Fruit fly (Drosophila melanogaster) whole organism, prepupa: ENCODE data around the gene Kyat.

Experiments
- Blimp-1 ChIP-seq: fragments of 200-800 bp; sonication (Bioruptor generic); optimal IDR thresholded peaks from 3 replicates; lab custom pipeline; 2017; ENCODE audit warnings: missing biosample characterization, missing genetic modification characterization, mild to moderate bottlenecking, moderate library complexity, missing genetic modification reagents
- CG10631 ChIP-seq: fragments of 200-800 bp; sonication (Bioruptor generic); optimal IDR thresholded peaks from 2 replicates; lab custom pipeline; 2016; ENCODE audit warnings: missing biosample characterization, missing genetic modification characterization
- CG10669 ChIP-seq: fragments of 200-800 bp; sonication (Bioruptor generic); optimal IDR thresholded peaks from 3 replicates; lab custom pipeline; 2018; ENCODE audit warnings: missing biosample characterization, mild to moderate bottlenecking, missing genetic modification characterization, moderate library complexity
- CG11762 ChIP-seq: fragments of 200-800 bp; sonication (Bioruptor generic); optimal IDR thresholded peaks from 3 replicates; lab custom pipeline; 2016; ENCODE audit warnings: missing biosample characterization, missing genetic modification characterization; ENCODE audit not compliant: insufficient read depth
- CG15336 ChIP-seq: fragments of 200-800 bp; sonication (Bioruptor generic); IDR thresholded peaks from 2 replicates; pipeline ENCODE4 v1.3.6; 2022; ENCODE audit warnings: missing biosample characterization, missing genetic modification characterization
- CG1621 ChIP-seq: fragments of 200-800 bp; sonication (Bioruptor generic); optimal IDR thresholded peaks from 3 replicates; lab custom pipeline; 2018; ENCODE audit warnings: missing biosample characterization, mild to moderate bottlenecking, missing genetic modification characterization
- CG3032 ChIP-seq: fragments of 200-800 bp; optimal IDR thresholded peaks from 2 replicates; lab custom pipeline; 2019; ENCODE audit warnings: missing biosample characterization, mild to moderate bottlenecking, missing genetic modification characterization, moderate library complexity
- CG32006 ChIP-seq: fragments of 200-800 bp; sonication (Bioruptor generic); optimal IDR thresholded peaks from 3 replicates; lab custom pipeline; 2017; ENCODE audit warnings: missing biosample characterization, mild to moderate bottlenecking, missing genetic modification characterization
- CG3919 ChIP-seq: fragments of 200-800 bp; sonication (Bioruptor generic); optimal IDR thresholded peaks from 3 replicates; lab custom pipeline; 2016; ENCODE audit warnings: missing biosample characterization, missing genetic modification characterization
- CG6163 ChIP-seq: fragments of 200-800 bp; sonication (Bioruptor generic); IDR thresholded peaks from 3 replicates; pipeline ENCODE4 v1.3.6; 2022; ENCODE audit warnings: missing biosample characterization, missing genetic modification characterization
- CG6276 ChIP-seq: fragments of 200-800 bp; sonication (Bioruptor generic); optimal IDR thresholded peaks from 2 replicates; lab custom pipeline; 2017; ENCODE audit warnings: missing biosample characterization, mild to moderate bottlenecking, missing genetic modification characterization
- CG6792 ChIP-seq: fragments of 200-800 bp; sonication (Bioruptor generic); optimal IDR thresholded peaks from 3 replicates; lab custom pipeline; 2016; ENCODE audit warnings: missing biosample characterization, missing genetic modification characterization
- CG6808 ChIP-seq: fragments of 200-800 bp; sonication (Bioruptor generic); optimal IDR thresholded peaks from 3 replicates; lab custom pipeline; 2017; ENCODE audit warnings: missing biosample characterization, missing genetic modification characterization, mild to moderate bottlenecking, moderate library complexity, missing genetic modification reagents
- CG6854 ChIP-seq: fragments of 200-800 bp; sonication (Bioruptor generic); optimal IDR thresholded peaks from 2 replicates; lab custom pipeline; 2017; ENCODE audit warnings: missing biosample characterization, mild to moderate bottlenecking, missing genetic modification characterization
- CG8319 ChIP-seq: fragments of 200-800 bp; sonication (Bioruptor generic); optimal IDR thresholded peaks from 3 replicates; lab custom pipeline; 2016; ENCODE audit warnings: missing biosample characterization, missing genetic modification characterization
- Eip78C ChIP-seq: fragments of 200-800 bp; sonication (Bioruptor generic); peaks from one replicate; lab custom pipeline; 2016; ENCODE audit warnings: missing biosample characterization, missing genetic modification characterization
- Eip93F ChIP-seq: fragments of 200-800 bp; sonication (Bioruptor generic); optimal IDR thresholded peaks from 2 replicates; lab custom pipeline; 2016; ENCODE audit warnings: missing biosample characterization, mild to moderate bottlenecking, missing genetic modification characterization
- Ets21C ChIP-seq: fragments of 200-800 bp; sonication (Bioruptor generic); optimal IDR thresholded peaks from 3 replicates; lab custom pipeline; 2016; ENCODE audit warnings: missing biosample characterization, missing genetic modification characterization
- Ets96B ChIP-seq: fragments of 200-800 bp; optimal IDR thresholded peaks from 2 replicates; lab custom pipeline; 2019; ENCODE audit warnings: missing biosample characterization, mild to moderate bottlenecking, missing genetic modification characterization, moderate library complexity
- Gug ChIP-seq: fragments of 200-800 bp; sonication (Bioruptor generic); IDR thresholded peaks from 2 replicates; pipeline ENCODE4 v1.3.6; 2022; ENCODE audit warnings: missing biosample characterization, missing genetic modification characterization
- Lpt ChIP-seq: fragments of 200-800 bp; sonication (Bioruptor generic); optimal IDR thresholded peaks from 3 replicates; lab custom pipeline; 2016; ENCODE audit warnings: missing biosample characterization, missing genetic modification characterization
- Met ChIP-seq: fragments of 200-800 bp; sonication (Bioruptor generic); optimal IDR thresholded peaks from 3 replicates; lab custom pipeline; 2016; ENCODE audit warnings: missing biosample characterization, missing genetic modification characterization
- OdsH ChIP-seq: fragments of 200-800 bp; sonication (Bioruptor generic); optimal IDR thresholded peaks from 3 replicates; lab custom pipeline; 2016; ENCODE audit warnings: missing biosample characterization, missing genetic modification characterization
- Sox102F ChIP-seq: fragments of 200-800 bp; sonication (Bioruptor generic); optimal IDR thresholded peaks from 2 replicates; lab custom pipeline; 2016; ENCODE audit warnings: missing biosample characterization, mild to moderate bottlenecking, missing genetic modification characterization
- Sox14 ChIP-seq: fragments of 200-800 bp; sonication (Bioruptor generic); optimal IDR thresholded peaks from 3 replicates; lab custom pipeline; 2016; ENCODE audit warnings: missing biosample characterization, missing genetic modification characterization
- Sox15 ChIP-seq: fragments of 200-800 bp; sonication (Bioruptor generic); optimal IDR thresholded peaks from 3 replicates; lab custom pipeline; 2016; ENCODE audit warnings: missing biosample characterization, missing genetic modification characterization
- acj6 ChIP-seq: fragments of 200-800 bp; sonication (Bioruptor generic); optimal IDR thresholded peaks from 3 replicates; lab custom pipeline; 2016; ENCODE audit warnings: missing biosample characterization, missing genetic modification characterization
- cyc ChIP-seq: fragments of 200-800 bp; sonication (Bioruptor generic); optimal IDR thresholded peaks from 3 replicates; lab custom pipeline; 2016; ENCODE audit warnings: missing biosample characterization, missing genetic modification characterization
- dac ChIP-seq: fragments of 200-800 bp; sonication (Bioruptor generic); optimal IDR thresholded peaks from 2 replicates; lab custom pipeline; 2017; ENCODE audit warnings: missing biosample characterization, mild to moderate bottlenecking, missing genetic modification characterization
- dsx ChIP-seq: fragments of 200-800 bp; optimal IDR thresholded peaks from 3 replicates; lab custom pipeline; 2019; ENCODE audit warnings: missing biosample characterization, mild to moderate bottlenecking, missing genetic modification characterization, moderate library complexity; ENCODE audit not compliant: poor library complexity, severe bottlenecking
- eg ChIP-seq: fragments of 200-800 bp; sonication (Bioruptor generic); IDR thresholded peaks from 3 replicates; pipeline ENCODE4 v1.3.6; 2022; ENCODE audit warnings: missing biosample characterization, missing genetic modification characterization
- esn ChIP-seq: fragments of 200-800 bp; sonication (Bioruptor generic); optimal IDR thresholded peaks from 2 replicates; lab custom pipeline; 2016; ENCODE audit warnings: missing biosample characterization, mild to moderate bottlenecking, missing genetic modification characterization, moderate library complexity
- fkh ChIP-seq: fragments of 200-800 bp; sonication (Bioruptor generic); optimal IDR thresholded peaks from 3 replicates; lab custom pipeline; 2017; ENCODE audit warnings: missing biosample characterization, mild to moderate bottlenecking, missing genetic modification characterization, moderate library complexity
- net ChIP-seq: fragments of 200-800 bp; sonication (Bioruptor generic); optimal IDR thresholded peaks from 3 replicates; lab custom pipeline; 2016; ENCODE audit warnings: missing biosample characterization, missing genetic modification characterization
- pdm3 ChIP-seq: fragments of 200-800 bp; sonication (Bioruptor generic); optimal IDR thresholded peaks from 3 replicates; lab custom pipeline; 2016; ENCODE audit warnings: missing biosample characterization, missing genetic modification characterization
- salr ChIP-seq, 2 experiments: fragments of 200-800 bp; sonication (Bioruptor generic); optimal IDR thresholded peaks; 3 replicates each; lab custom pipeline; 2016 to 2018; ENCODE audit warnings: missing biosample characterization in 2 of 2, missing genetic modification characterization in 2 of 2, mild to moderate bottlenecking in 1 of 2
- spab ChIP-seq: fragments of 200-800 bp; sonication (Bioruptor generic); optimal IDR thresholded peaks from 2 replicates; lab custom pipeline; 2017; ENCODE audit warnings: missing biosample characterization, mild to moderate bottlenecking, missing genetic modification characterization, missing genetic modification reagents
- ss ChIP-seq, 2 experiments: fragments of 200-800 bp; sonication (Bioruptor generic); optimal IDR thresholded peaks; 2 replicates in 1 of 2; 3 replicates in 1 of 2; lab custom pipeline; 2017 to 2018; ENCODE audit warnings: mild to moderate bottlenecking in 2 of 2, missing biosample characterization in 2 of 2, missing genetic modification characterization in 2 of 2, moderate library complexity in 1 of 2
- svp ChIP-seq: fragments of 200-800 bp; sonication (Bioruptor generic); peaks from one replicate; lab custom pipeline; 2016; ENCODE audit warnings: missing biosample characterization, missing genetic modification characterization
- vri ChIP-seq: fragments of 200-800 bp; sonication (Bioruptor generic); optimal IDR thresholded peaks from 3 replicates; lab custom pipeline; 2016; ENCODE audit warnings: missing biosample characterization, mild to moderate bottlenecking, missing genetic modification characterization

Kyat gene

dm6 chr3R:11822266-11822665 lies at the start of gene Kyat:
TSS of gene Kyat (minus strand) at chr3R:11822493.
- TF ChIP-seq CG8319 (GFP tag; lab: Kevin White, UChicago) = peak; percentile 99
- no peak for TF ChIP-seq pdm3 (GFP tag; lab: Kevin White, UChicago)
- TF ChIP-seq Ets96B (tag; lab: Kevin White, UChicago) = no peak
- peak; percentile 2 for TF ChIP-seq CG3032 (tag; lab: Kevin White, UChicago)
- TF ChIP-seq Sox15 = no peak
- TF ChIP-seq fkh (GFP tag; lab: Kevin White, UChicago) = peak; percentile 95
- TF ChIP-seq esn (GFP tag; lab: Kevin White, UChicago) = peak; percentile 22
- peak; percentile 35 for TF ChIP-seq Eip78C (GFP tag; lab: Kevin White, UChicago)
- TF ChIP-seq dsx (GFP tag; lab: Kevin White, UChicago) = peak; percentile 56
- peak; percentile 93 for TF ChIP-seq svp
- TF ChIP-seq Lpt (GFP tag; lab: Kevin White, UChicago) = no peak

DNA sequence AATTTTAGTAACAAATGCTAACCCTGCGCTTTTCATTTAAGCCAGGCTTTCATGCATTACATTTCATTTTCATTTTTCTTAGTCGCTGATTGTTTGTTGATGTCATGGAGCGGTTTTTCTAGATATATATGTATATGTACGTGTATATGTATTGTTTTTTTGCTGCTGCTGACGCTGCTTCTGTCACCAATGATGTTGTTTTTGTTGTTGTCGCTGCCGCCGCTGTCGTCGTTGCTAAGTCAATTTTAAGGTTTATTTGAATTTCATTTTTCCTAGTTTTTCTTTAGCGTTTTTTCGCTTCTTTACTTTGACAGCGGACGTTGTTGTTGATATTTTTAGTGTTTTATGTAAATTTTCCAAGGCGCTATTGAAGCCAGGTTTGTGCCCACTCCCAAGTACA lies 47.8 kb upstream of the Kyat start:
- TF ChIP-seq Lpt (GFP tag; lab: Kevin White, UChicago) = no peak
- peak; percentile 17 for TF ChIP-seq fkh (GFP tag; lab: Kevin White, UChicago)
- no peak for TF ChIP-seq Ets21C (GFP tag; lab: Kevin White, UChicago)

dm6 chr3R:11869675-11870074 lies 47.4 kb upstream of the Kyat start:
- TF ChIP-seq dac = peak; percentile 8
- no peak for TF ChIP-seq Sox102F (GFP tag; lab: Kevin White, UChicago)
- TF ChIP-seq Blimp-1 (GFP tag; lab: Kevin White, UChicago) = peak; percentile 11
- peak; percentile 48 for TF ChIP-seq CG6276 (GFP tag; lab: Kevin White, UChicago)
- TF ChIP-seq CG3032 (tag; lab: Kevin White, UChicago) = peak; percentile 41
- peak; percentile 9 for TF ChIP-seq CG11762
- peak; percentile 56 for TF ChIP-seq eg (GFP tag; lab: Robert Waterston, UW)
- no peak for TF ChIP-seq vri (GFP tag; lab: Kevin White, UChicago)
- TF ChIP-seq CG6163 (GFP tag; lab: Robert Waterston, UW) = peak; percentile 64; the same call in 2 of the 3 replicates
- peak; percentile 34 for TF ChIP-seq spab
- peak; percentile 35 for TF ChIP-seq CG10669 (GFP tag; lab: Kevin White, UChicago)
- peak; percentile 18 for TF ChIP-seq cyc (GFP tag; lab: Kevin White, UChicago)
- peak; percentile 13 for TF ChIP-seq CG8319 (GFP tag; lab: Kevin White, UChicago)
- TF ChIP-seq net (GFP tag; lab: Kevin White, UChicago) = no peak
- peak; percentile 6 for TF ChIP-seq CG10631 (GFP tag; lab: Kevin White, UChicago)
- TF ChIP-seq Eip78C (GFP tag; lab: Kevin White, UChicago) = peak; percentile 29
- peak; percentile 26 for TF ChIP-seq CG6808 (GFP tag; lab: Kevin White, UChicago)
- TF ChIP-seq Ets96B (tag; lab: Kevin White, UChicago) = peak; percentile 64
- TF ChIP-seq svp = peak; percentile 73
- TF ChIP-seq Met (GFP tag; lab: Kevin White, UChicago) = no peak
- peak in 1 of 2 experiments; percentile 24 for TF ChIP-seq ss (GFP tag; optimal IDR thresholded peaks at IDR 0.05; lab: Kevin White, UChicago)
- no peak for TF ChIP-seq salr (GFP tag; optimal IDR thresholded peaks at IDR 0.05; lab: Kevin White, UChicago)
- TF ChIP-seq CG6792 (GFP tag; lab: Kevin White, UChicago) = no peak
- 0 out of 2 replicates have a peak, but pooled peaks have one; percentile 26 for TF ChIP-seq Gug (GFP tag; lab: Robert Waterston, UW)
- peak; percentile 62 for TF ChIP-seq CG3919 (GFP tag; lab: Kevin White, UChicago)

- peak; percentile 21 for TF ChIP-seq Sox102F (GFP tag; lab: Kevin White, UChicago)
- no peak for TF ChIP-seq vri (GFP tag; lab: Kevin White, UChicago)
- peak; percentile 48 for TF ChIP-seq Sox14 (GFP tag; lab: Kevin White, UChicago)
- TF ChIP-seq fkh (GFP tag; lab: Kevin White, UChicago) = peak; percentile 56
- TF ChIP-seq Gug (GFP tag; lab: Robert Waterston, UW) = peak; percentile 13; the same call in 1 of the 2 replicates
- TF ChIP-seq Eip78C (GFP tag; lab: Kevin White, UChicago) = peak; percentile 65
- TF ChIP-seq net (GFP tag; lab: Kevin White, UChicago) = peak; percentile 28
- no peak for TF ChIP-seq Eip93F (GFP tag; lab: Kevin White, UChicago)
- peak; percentile 64 for TF ChIP-seq eg (GFP tag; lab: Robert Waterston, UW)
- no peak for TF ChIP-seq salr (GFP tag; optimal IDR thresholded peaks at IDR 0.05; lab: Kevin White, UChicago)
- peak; percentile 16 for TF ChIP-seq esn (GFP tag; lab: Kevin White, UChicago)
- no peak for TF ChIP-seq OdsH (GFP tag; lab: Kevin White, UChicago)
- no peak for TF ChIP-seq acj6
- peak; percentile 2 for TF ChIP-seq CG10669 (GFP tag; lab: Kevin White, UChicago)
- no peak for TF ChIP-seq dac
- peak; percentile 55; the same call in 1 of the 3 replicates for TF ChIP-seq CG6163 (GFP tag; lab: Robert Waterston, UW)
- TF ChIP-seq CG32006 (GFP tag; lab: Kevin White, UChicago) = no peak
- peak; percentile 8 for TF ChIP-seq CG1621
- TF ChIP-seq CG15336 = peak; percentile 23; the same call in 1 of the 2 replicates
- peak; percentile 20 for TF ChIP-seq dsx (GFP tag; lab: Kevin White, UChicago)
- no peak for TF ChIP-seq CG6854
- peak; percentile 3 for TF ChIP-seq pdm3 (GFP tag; lab: Kevin White, UChicago)
- no peak for TF ChIP-seq cyc (GFP tag; lab: Kevin White, UChicago)
- no peak for TF ChIP-seq Blimp-1 (GFP tag; lab: Kevin White, UChicago)
Measured at dm6 chr3R:11869169-11869568, 46.9 kb upstream of the Kyat start, which contains the start of gene CG6959. TSS of gene CG6959 (minus strand) at chr3R:11869460.
